Worm (Caenorhabditis elegans): ENCODE results near the gene F07B10.7.

- TF ChIP-seq B0336.3 (GFP tag; IDR thresholded peaks at IDR 0.05) (no peak), F57A8.1 (GFP tag; optimal IDR thresholded peaks at IDR 0.05) (no peak), F37B4.10 (GFP tag; IDR thresholded peaks at IDR 0.05) (no peak), ama-1 (optimal IDR thresholded peaks at IDR 0.05) (no peak), ama-1 (GFP tag; optimal IDR thresholded peaks at IDR 0.05) (no peak), ekl-4 (GFP tag; IDR thresholded peaks at IDR 0.05) (no peak), F49E8.2 (tag; optimal IDR thresholded peaks at IDR 0.05; ENCODE audit: insufficient read depth) (no peak), attf-5 (GFP tag; optimal IDR thresholded peaks at IDR 0.05) (no peak), xnd-1 (tag; optimal IDR thresholded peaks at IDR 0.05) (no peak), unc-130 (GFP tag; optimal IDR thresholded peaks at IDR 0.05) (no peak), attf-3 (GFP tag; conservative IDR thresholded peaks at IDR 0.05) (no peak)
Measured at ce11 chrV:11294393-11294792, 33.9 kb upstream of the F07B10.7 start, which contains the start of gene T03F7.6.
